Fruit fly (Drosophila melanogaster): ENCODE data around the gene CG42304.

Gene CG42304

DNA sequence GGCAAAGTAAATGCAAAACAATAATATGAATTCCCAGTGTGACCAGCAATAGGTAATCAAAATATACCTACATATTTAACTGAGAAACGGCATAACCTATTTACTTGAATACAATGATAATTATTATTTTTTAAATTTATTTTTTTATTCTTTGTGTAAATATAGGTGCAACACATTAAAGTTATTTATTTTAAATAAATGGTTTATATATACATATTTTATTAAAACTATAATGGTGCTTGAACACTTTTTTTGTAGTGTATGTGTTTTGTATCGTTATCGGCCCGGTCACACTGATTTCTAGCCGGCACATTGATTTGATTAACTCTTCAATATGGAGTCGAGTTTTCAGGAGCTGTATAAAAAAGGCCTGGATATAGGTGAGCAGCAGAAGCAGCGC lies at the start of gene CG42304, which contains the start of the genes ProRS-m and Snup (continued):
- TF ChIP-seq CG16863 (GFP tag; optimal IDR thresholded peaks at IDR 0.05) (no peak), CG18262 (tag; optimal IDR thresholded peaks at IDR 0.05) (peak; percentile 80), ewg (GFP tag; optimal IDR thresholded peaks at IDR 0.05) (peak; percentile 29), vfl (GFP tag; optimal IDR thresholded peaks at IDR 0.05) (no peak), CG14441 (GFP tag; IDR thresholded peaks at IDR 0.05) (peak; percentile 71), otp (GFP tag; IDR thresholded peaks at IDR 0.05) (no peak), CG10979 (tag; optimal IDR thresholded peaks at IDR 0.05) (peak; percentile 63), Awh (GFP tag; IDR thresholded peaks at IDR 0.05) (peak; percentile 82), CG14014 (GFP tag; IDR thresholded peaks at IDR 0.05) (0 out of 2 replicates have a peak, but pooled peaks have one; percentile 32), CG12391 (tag; optimal IDR thresholded peaks at IDR 0.05) (peak; percentile 83), CG17328 (GFP tag; IDR thresholded peaks at IDR 0.05) (peak; percentile 54; the same call in 1 of the 2 replicates), CG32532 (GFP tag; IDR thresholded peaks at IDR 0.05) (peak; percentile 72), CG15269 (tag; optimal IDR thresholded peaks at IDR 0.05) (peak; percentile 54), gsb-n (tag; optimal IDR thresholded peaks at IDR 0.05) (peak; percentile 73), zfh1 (GFP tag; IDR thresholded peaks at IDR 0.05) (0 out of 3 replicates have a peak, but pooled peaks have one; percentile 53), nmo (GFP tag; optimal IDR thresholded peaks at IDR 0.05) (peak; percentile 76), ssp (GFP tag; IDR thresholded peaks at IDR 0.05) (peak; percentile 77), dimm (GFP tag; IDR thresholded peaks at IDR 0.05) (peak; percentile 32; the same call in 1 of the 2 replicates), CG10366 (GFP tag; IDR thresholded peaks at IDR 0.05) (peak; percentile 61), CG16779 (GFP tag; IDR thresholded peaks at IDR 0.05) (no peak), gt (GFP tag; IDR thresholded peaks at IDR 0.05) (no peak), crol (GFP tag; IDR thresholded peaks at IDR 0.05) (no peak), CG33557 (GFP tag; optimal IDR thresholded peaks at IDR 0.05) (peak; percentile 29), tll (GFP tag; optimal IDR thresholded peaks at IDR 0.05) (peak in 1 of 2 experiments; percentile 23), Oli (tag; optimal IDR thresholded peaks at IDR 0.05) (peak; percentile 16), jigr1 (GFP tag; IDR thresholded peaks at IDR 0.05) (0 out of 3 replicates have a peak, but pooled peaks have one; percentile 53), slbo (GFP tag; IDR thresholded peaks at IDR 0.05) (peak; percentile 83), hkb (optimal IDR thresholded peaks at IDR 0.05) (no peak), hkb (GFP tag; IDR thresholded peaks at IDR 0.05) (peak; percentile 63; the same call in 1 of the 2 replicates), CG3847 (GFP tag; IDR thresholded peaks at IDR 0.05) (peak; percentile 44; the same call in 1 of the 2 replicates), ase (GFP tag; IDR thresholded peaks at IDR 0.05) (peak; percentile 32; the same call in 1 of the 3 replicates), Bteb2 (GFP tag; optimal IDR thresholded peaks at IDR 0.05) (no peak)

- TF ChIP-seq sens (GFP tag) (peak; percentile 62), CG12769 (tag; optimal IDR thresholded peaks at IDR 0.05) (no peak), Bdp1 (GFP tag; optimal IDR thresholded peaks at IDR 0.05) (no peak), CG7372 (GFP tag; IDR thresholded peaks at IDR 0.05) (peak; percentile 82), Dek (tag; optimal IDR thresholded peaks at IDR 0.05) (no peak), Kr (GFP tag; optimal IDR thresholded peaks at IDR 0.05) (no peak), CG30431 (GFP tag; optimal IDR thresholded peaks at IDR 0.05) (no peak), HLH4C (GFP tag; IDR thresholded peaks at IDR 0.05; ENCODE audit: partially characterized antibody) (no peak), nerfin-1 (tag; optimal IDR thresholded peaks at IDR 0.05) (no peak), nau (GFP tag; optimal IDR thresholded peaks at IDR 0.05) (no peak), phol (tag; optimal IDR thresholded peaks at IDR 0.05) (peak; percentile 43), CG11696 (GFP tag; IDR thresholded peaks at IDR 0.05) (no peak), bowl (GFP tag; IDR thresholded peaks at IDR 0.05) (no peak), Oaz (GFP tag; IDR thresholded peaks at IDR 0.05) (no peak), HHEX (GFP tag; optimal IDR thresholded peaks at IDR 0.05) (no peak), Atf-2 (GFP tag; optimal IDR thresholded peaks at IDR 0.05) (no peak), CTCF (GFP tag; optimal IDR thresholded peaks at IDR 0.05) (peak; percentile 51)
Observed at dm6 chr3L:2608825-2609224, 43.1 kb upstream of the CG42304 start.

Data from whole organism, embryonic.